Fruit fly (Drosophila melanogaster) whole organism, embryonic: ENCODE data around the gene Txl.

Source experiments
- Abd-B ChIP-seq: fragments of 200-800 bp; sonication (Bioruptor generic); optimal IDR thresholded peaks from 2 replicates; lab custom pipeline; 2018; ENCODE audit warnings: missing biosample characterization, mild to moderate bottlenecking, missing genetic modification characterization, moderate library complexity
- Atf6 ChIP-seq: fragments of 200-800 bp; sonication (Bioruptor generic); IDR thresholded peaks from 2 replicates; pipeline ENCODE4 v1.3.6; 2022; ENCODE audit warnings: missing biosample characterization, missing genetic modification characterization
- B-H2 ChIP-seq: fragments of 200-800 bp; sonication (Bioruptor generic); optimal IDR thresholded peaks from 2 replicates; lab custom pipeline; 2018; ENCODE audit warnings: missing biosample characterization, mild to moderate bottlenecking, missing genetic modification characterization
- CG10431 ChIP-seq: fragments of 200-800 bp; sonication (Bioruptor generic); optimal IDR thresholded peaks from 3 replicates; lab custom pipeline; 2018; ENCODE audit warnings: missing biosample characterization, mild to moderate bottlenecking, missing genetic modification characterization
- CG10543 ChIP-seq: fragments of 200-800 bp; sonication (Bioruptor generic); optimal IDR thresholded peaks from 3 replicates; lab custom pipeline; 2017; ENCODE audit warnings: missing biosample characterization, mild to moderate bottlenecking, missing genetic modification characterization, moderate library complexity
- CG12155 ChIP-seq: fragments of 200-800 bp; sonication (Bioruptor generic); optimal IDR thresholded peaks from 3 replicates; lab custom pipeline; 2016; ENCODE audit warnings: missing biosample characterization, missing genetic modification characterization
- CG1832 ChIP-seq: fragments of 200-800 bp; sonication (Bioruptor generic); optimal IDR thresholded peaks from 2 replicates; lab custom pipeline; 2017; ENCODE audit warnings: missing biosample characterization, mild to moderate bottlenecking, missing genetic modification characterization, inconsistent platforms
- CG3065 ChIP-seq: fragments of 200-800 bp; sonication (Bioruptor generic); optimal IDR thresholded peaks from 2 replicates; lab custom pipeline; 2016; ENCODE audit warnings: missing biosample characterization, missing genetic modification characterization
- CG3163 ChIP-seq: fragments of 200-800 bp; sonication (Bioruptor generic); optimal IDR thresholded peaks from 3 replicates; lab custom pipeline; 2016; ENCODE audit warnings: missing biosample characterization, missing genetic modification characterization
- CG3726 ChIP-seq: fragments of 200-800 bp; sonication (Bioruptor generic); IDR thresholded peaks from 3 replicates; pipeline ENCODE4, ENCODE4 v1.3.6; 2022; ENCODE audit warnings: missing biosample characterization, missing genetic modification characterization
- CG3995 ChIP-seq: fragments of 200-800 bp; sonication (Bioruptor generic); optimal IDR thresholded peaks from 3 replicates; lab custom pipeline; 2016; ENCODE audit warnings: missing biosample characterization, missing genetic modification characterization
- CG4328 ChIP-seq: fragments of 200-800 bp; sonication (Bioruptor generic); optimal IDR thresholded peaks from 3 replicates; lab custom pipeline; 2017; ENCODE audit warnings: missing biosample characterization, missing genetic modification reagents, missing genetic modification characterization
- CG4617 ChIP-seq: fragments of 200-800 bp; sonication (Bioruptor generic); optimal IDR thresholded peaks from 3 replicates; lab custom pipeline; 2016; ENCODE audit warnings: missing biosample characterization, missing genetic modification characterization, borderline replicate concordance
- CG6175 ChIP-seq: fragments of 200-800 bp; sonication (Bioruptor generic); IDR thresholded peaks from 3 replicates; pipeline ENCODE4 v1.3.6; 2022; ENCODE audit warnings: missing biosample characterization, missing genetic modification characterization
- CG6689 ChIP-seq: fragments of 200-800 bp; sonication (Bioruptor generic); IDR thresholded peaks from 2 replicates; pipeline ENCODE4 v1.3.6; 2022; ENCODE audit warnings: missing biosample characterization, missing genetic modification characterization
- CG7745 ChIP-seq: fragments of 200-800 bp; sonication (Bioruptor generic); optimal IDR thresholded peaks from 2 replicates; lab custom pipeline; 2018; ENCODE audit warnings: missing biosample characterization, mild to moderate bottlenecking, missing genetic modification characterization, moderate library complexity
- CG9609 ChIP-seq: fragments of 200-800 bp; sonication (Bioruptor generic); optimal IDR thresholded peaks from 3 replicates; lab custom pipeline; 2016; ENCODE audit warnings: missing biosample characterization, missing genetic modification characterization
- CG9727 ChIP-seq: fragments of 200-800 bp; sonication (Bioruptor generic); optimal IDR thresholded peaks from 3 replicates; lab custom pipeline; 2017; ENCODE audit warnings: missing biosample characterization, mild to moderate bottlenecking, missing genetic modification characterization
- CrebB ChIP-seq: fragments of 200-800 bp; sonication (Bioruptor generic); optimal IDR thresholded peaks from 3 replicates; lab custom pipeline; 2018; ENCODE audit warnings: missing biosample characterization, mild to moderate bottlenecking, missing genetic modification characterization
- Eip74EF ChIP-seq, 2 experiments: fragments of 200-800 bp in 1 of 2; fragments of >200 bp in 1 of 2; sonication (Bioruptor generic) in 1 of 2; optimal IDR thresholded peaks; 2 replicates each; lab custom pipeline; 2017 to 2019; ENCODE audit warnings: missing biosample characterization in 2 of 2, missing genetic modification characterization in 2 of 2, mild to moderate bottlenecking in 1 of 2, moderate library complexity in 1 of 2
- Fer1 ChIP-seq: fragments of 200-800 bp; sonication (Bioruptor generic); optimal IDR thresholded peaks from 2 replicates; lab custom pipeline; 2017; ENCODE audit warnings: missing biosample characterization, mild to moderate bottlenecking, missing genetic modification characterization
- H15 ChIP-seq: fragments of 200-800 bp; sonication (Bioruptor generic); IDR thresholded peaks from 3 replicates; pipeline ENCODE4 v1.3.6; 2022; ENCODE audit warnings: missing biosample characterization, missing genetic modification characterization
- HLH4C ChIP-seq: fragments of 200-800 bp; sonication (Bioruptor generic); IDR thresholded peaks from 3 replicates; pipeline ENCODE4 v1.3.6; 2022; ENCODE audit warnings: missing biosample characterization, missing genetic modification characterization; ENCODE audit not compliant: partially characterized antibody
- Med ChIP-seq: fragments of 200-800 bp; sonication (Bioruptor generic); peaks from one replicate; lab custom pipeline; 2016; ENCODE audit warnings: missing biosample characterization, missing genetic modification characterization, mild to moderate bottlenecking, inconsistent platforms, moderate library complexity
- Optix ChIP-seq: fragments of 200-800 bp; sonication (Bioruptor generic); IDR thresholded peaks from 3 replicates; pipeline ENCODE4 v1.3.6; 2022; ENCODE audit warnings: missing biosample characterization, missing genetic modification characterization
- Rfx ChIP-seq: fragments of 200-800 bp; sonication (Bioruptor generic); IDR thresholded peaks from 2 replicates; pipeline ENCODE4 v1.3.6; 2022; ENCODE audit warnings: missing biosample characterization, missing genetic modification characterization
- TFAM ChIP-seq: fragments of 200-800 bp; sonication (Bioruptor generic); optimal IDR thresholded peaks from 2 replicates; lab custom pipeline; 2017; ENCODE audit warnings: missing biosample characterization, missing genetic modification characterization, inconsistent platforms
- Tbp ChIP-seq: fragments of >200 bp; optimal IDR thresholded peaks from 2 replicates; lab custom pipeline; 2018; ENCODE audit warnings: missing biosample characterization, missing genetic modification characterization
- ase ChIP-seq: fragments of 200-800 bp; sonication (Bioruptor generic); IDR thresholded peaks from 3 replicates; pipeline ENCODE4 v1.3.6; 2022; ENCODE audit warnings: missing biosample characterization, missing genetic modification characterization
- bab2 ChIP-seq: fragments of 200-800 bp; sonication (Bioruptor generic); optimal IDR thresholded peaks from 2 replicates; lab custom pipeline; 2016; ENCODE audit warnings: missing biosample characterization, missing genetic modification characterization
- cad ChIP-seq: fragments of >200 bp; optimal IDR thresholded peaks from 2 replicates; lab custom pipeline; 2017; ENCODE audit warnings: missing biosample characterization, missing genetic modification characterization
- chinmo ChIP-seq: fragments of 200-800 bp; sonication (Bioruptor generic); IDR thresholded peaks from 4 replicates; pipeline ENCODE4 v1.3.6; 2022; ENCODE audit warnings: missing biosample characterization, missing genetic modification characterization; ENCODE audit not compliant: partially characterized antibody
- corto ChIP-seq: fragments of 200-800 bp; sonication (Bioruptor generic); optimal IDR thresholded peaks from 2 replicates; lab custom pipeline; 2016; ENCODE audit warnings: missing biosample characterization, mild to moderate bottlenecking, missing genetic modification characterization, moderate library complexity
- en ChIP-seq: fragments of 200-800 bp; sonication (Bioruptor generic); optimal IDR thresholded peaks from 2 replicates; lab custom pipeline; 2016; ENCODE audit warnings: missing biosample characterization, missing genetic modification characterization
- eyg ChIP-seq: fragments of 200-800 bp; sonication (Bioruptor generic); optimal IDR thresholded peaks from 3 replicates; lab custom pipeline; 2016; ENCODE audit warnings: missing biosample characterization, missing genetic modification characterization
- fd102C ChIP-seq: fragments of 200-800 bp; sonication (Bioruptor generic); optimal IDR thresholded peaks from 2 replicates; lab custom pipeline; 2018; ENCODE audit warnings: missing biosample characterization, mild to moderate bottlenecking, missing genetic modification characterization, moderate library complexity
- hkb ChIP-seq, 2 experiments: fragments of 200-800 bp in 1 of 2; fragments of >200 bp in 1 of 2; sonication (Bioruptor generic) in 1 of 2; IDR thresholded peaks in 1 of 2; optimal IDR thresholded peaks in 1 of 2; 2 replicates each; pipeline versions ENCODE4 v1.3.6 to Lab custom; 2017 to 2022; ENCODE audit warnings: missing biosample characterization in 1 of 2, missing genetic modification characterization in 1 of 2
- lov ChIP-seq, 2 experiments: fragments of 200-800 bp in 1 of 2; fragments of >200 bp in 1 of 2; sonication (Bioruptor generic) in 1 of 2; IDR thresholded peaks in 1 of 2; optimal IDR thresholded peaks in 1 of 2; 2 replicates in 1 of 2; 3 replicates in 1 of 2; pipeline versions ENCODE4 v1.3.6 to Lab custom; 2017 to 2022; ENCODE audit warnings: missing biosample characterization in 1 of 2, missing genetic modification characterization in 1 of 2
- nmo ChIP-seq: fragments of 200-800 bp; sonication (Bioruptor generic); optimal IDR thresholded peaks from 2 replicates; lab custom pipeline; 2018; ENCODE audit warnings: missing biosample characterization, mild to moderate bottlenecking, missing genetic modification characterization, moderate library complexity
- nom ChIP-seq: fragments of 200-800 bp; sonication (Bioruptor generic); optimal IDR thresholded peaks from 2 replicates; lab custom pipeline; 2017; ENCODE audit warnings: missing biosample characterization, missing genetic modification characterization, mild to moderate bottlenecking, moderate library complexity, missing genetic modification reagents
- oc ChIP-seq: fragments of 200-800 bp; sonication (Bioruptor generic); optimal IDR thresholded peaks from 2 replicates; lab custom pipeline; 2018; ENCODE audit warnings: missing biosample characterization, mild to moderate bottlenecking, missing genetic modification characterization, moderate library complexity
- pho ChIP-seq: fragments of 200-800 bp; sonication (Bioruptor generic); optimal IDR thresholded peaks from 2 replicates; lab custom pipeline; 2016; ENCODE audit warnings: missing biosample characterization, missing genetic modification characterization
- psq ChIP-seq: fragments of 200-800 bp; sonication (Bioruptor generic); optimal IDR thresholded peaks from 2 replicates; lab custom pipeline; 2017; ENCODE audit warnings: missing biosample characterization, missing genetic modification characterization
- tup ChIP-seq: fragments of 200-800 bp; sonication (Bioruptor generic); optimal IDR thresholded peaks from 2 replicates; lab custom pipeline; 2016; ENCODE audit warnings: missing biosample characterization, mild to moderate bottlenecking, missing genetic modification characterization, moderate library complexity
- z ChIP-seq: fragments of 200-800 bp; sonication (Bioruptor generic); IDR thresholded peaks from 3 replicates; pipeline ENCODE4 v1.3.6; 2022; ENCODE audit warnings: missing biosample characterization, missing genetic modification characterization
- zfh2 ChIP-seq: fragments of 200-800 bp; sonication (Bioruptor generic); optimal IDR thresholded peaks from 2 replicates; lab custom pipeline; 2016; ENCODE audit warnings: missing biosample characterization, missing genetic modification characterization

Txl gene

DNA sequence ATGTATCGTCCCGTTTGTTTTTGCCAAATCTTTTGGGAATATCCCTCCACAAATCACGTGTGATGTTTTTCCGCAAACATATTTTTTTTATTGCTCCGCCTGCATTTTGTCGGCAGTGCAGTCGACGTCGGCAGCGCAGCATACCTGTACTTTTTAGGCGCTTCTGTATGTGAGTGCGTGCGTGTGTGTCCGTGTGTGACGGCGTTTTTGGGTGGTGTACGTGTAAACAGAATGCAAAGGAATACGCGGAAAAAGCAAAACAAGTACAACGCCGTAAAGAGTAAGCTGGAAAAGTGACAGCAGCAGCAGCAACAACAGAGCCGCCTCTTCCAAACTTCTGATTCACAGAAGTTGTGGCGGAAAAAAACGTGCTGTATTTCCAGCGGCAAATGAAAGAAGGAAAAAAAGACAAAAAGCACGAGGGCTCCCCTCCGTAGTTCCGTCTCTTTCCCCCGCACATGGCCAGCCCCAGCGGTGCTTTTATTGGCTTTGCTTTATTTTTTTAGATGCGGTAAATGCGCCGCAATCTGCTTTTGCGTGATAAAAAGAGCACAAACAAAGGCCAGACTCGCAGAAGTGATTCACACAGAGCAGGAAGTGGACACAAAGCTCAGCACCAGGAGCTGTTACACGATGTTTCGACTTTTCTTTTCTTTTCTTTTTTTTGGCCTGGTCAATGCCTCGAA, 4.6 kb downstream of the Txl start (continued):
- TF ChIP-seq oc (tag; lab: Kevin White, UChicago) (no peak), eyg (GFP tag; lab: Kevin White, UChicago) (no peak), H15 (GFP tag; lab: Robert Waterston, UW) (no peak), cad (GFP tag; lab: Kevin White, UChicago) (peak; percentile 45), CG4328 (GFP tag; lab: Kevin White, UChicago) (no peak), CG1832 (GFP tag; lab: Kevin White, UChicago) (no peak), nom (GFP tag; lab: Kevin White, UChicago) (peak; percentile 97), en (GFP tag; lab: Kevin White, UChicago) (no peak), Tbp (GFP tag; lab: Kevin White, UChicago) (no peak), Fer1 (no peak), CG10543 (peak; percentile 11), B-H2 (GFP tag; lab: Kevin White, UChicago) (no peak), nmo (GFP tag; lab: Kevin White, UChicago) (no peak), chinmo (GFP tag; lab: Robert Waterston, UW) (0 out of 4 replicates have a peak, but pooled peaks have one; percentile 55), TFAM (GFP tag; lab: Kevin White, UChicago) (no peak), hkb (optimal IDR thresholded peaks at IDR 0.05; lab: Kevin White, UChicago) (no peak), hkb (GFP tag; IDR thresholded peaks at IDR 0.05; lab: Robert Waterston, UW) (no peak), Med (no peak), CG7745 (tag; lab: Kevin White, UChicago) (no peak), Abd-B (GFP tag; lab: Kevin White, UChicago) (peak; percentile 4), pho (GFP tag; lab: Kevin White, UChicago) (no peak), ase (GFP tag; lab: Robert Waterston, UW) (no peak)

DNA sequence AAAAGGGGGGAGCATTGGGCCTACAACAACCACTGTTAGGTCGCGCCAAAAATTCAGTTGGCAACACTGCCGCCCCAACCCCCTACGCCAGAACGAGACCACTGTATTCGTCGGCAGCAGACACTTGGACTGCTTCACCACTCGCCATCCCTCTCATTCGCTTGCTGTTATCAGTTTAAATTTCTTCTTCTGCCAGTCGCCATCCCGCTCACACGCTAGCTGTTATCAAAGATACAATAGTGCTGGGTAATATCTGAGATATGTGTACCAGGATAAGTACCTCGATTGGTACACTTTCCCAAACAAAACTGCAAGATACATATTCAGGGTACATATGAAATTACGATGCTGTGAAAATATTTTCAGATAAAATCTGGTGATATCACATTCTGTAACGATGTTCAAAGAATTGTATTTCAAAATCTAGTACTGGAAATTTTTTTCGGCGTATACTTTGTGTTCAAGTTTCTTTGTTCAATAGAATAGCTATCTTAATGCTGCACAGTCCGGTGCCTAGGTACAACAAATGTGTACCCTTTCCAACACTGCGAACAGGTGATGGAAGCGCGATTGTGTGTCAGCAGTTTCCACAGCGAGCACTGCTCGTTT, 5.3 kb downstream of the Txl start:
- TF ChIP-seq psq (GFP tag; lab: Kevin White, UChicago) (no peak), CG10431 (GFP tag; lab: Kevin White, UChicago) (peak; percentile 58), CG9609 (GFP tag; lab: Kevin White, UChicago) (peak; percentile 79), Eip74EF (GFP tag; optimal IDR thresholded peaks at IDR 0.05; lab: Kevin White, UChicago) (peak in 1 of 2 experiments; percentile 82), HLH4C (GFP tag; lab: Robert Waterston, UW) (peak; percentile 50; the same call in 2 of the 3 replicates), tup (GFP tag; lab: Kevin White, UChicago) (peak; percentile 74), Rfx (GFP tag; lab: Robert Waterston, UW) (peak; percentile 69), lov (optimal IDR thresholded peaks at IDR 0.05; lab: Kevin White, UChicago) (no peak), lov (GFP tag; IDR thresholded peaks at IDR 0.05; lab: Robert Waterston, UW) (peak; percentile 49; the same call in 1 of the 3 replicates), CG3995 (GFP tag; lab: Kevin White, UChicago) (peak; percentile 50), CG7745 (tag; lab: Kevin White, UChicago) (no peak), zfh2 (GFP tag; lab: Kevin White, UChicago) (peak; percentile 91), Optix (GFP tag; lab: Robert Waterston, UW) (no peak), CG4617 (GFP tag; lab: Kevin White, UChicago) (peak; percentile 52), bab2 (GFP tag; lab: Kevin White, UChicago) (peak; percentile 84), CG6689 (GFP tag; lab: Robert Waterston, UW) (peak; percentile 62), z (GFP tag; lab: Robert Waterston, UW) (no peak), CG3726 (GFP tag; lab: Robert Waterston, UW) (0 out of 3 replicates have a peak, but pooled peaks have one; percentile 28), CG3163 (GFP tag; lab: Kevin White, UChicago) (peak; percentile 60), CG3065 (GFP tag; lab: Kevin White, UChicago) (peak; percentile 44), fd102C (peak; percentile 0), corto (GFP tag; lab: Kevin White, UChicago) (peak; percentile 65), CG9727 (GFP tag; lab: Kevin White, UChicago) (peak; percentile 86), Atf6 (GFP tag; lab: Robert Waterston, UW) (peak; percentile 82), CrebB (tag; lab: Kevin White, UChicago) (peak; percentile 85), CG12155 (GFP tag; lab: Kevin White, UChicago) (peak; percentile 85), CG6175 (no peak; the same call in 2 of the 3 replicates)
